Worm (Caenorhabditis elegans) whole organism, L2 larva: ENCODE data around the gene sur-5.

Experiments used
- R02D3.7 ChIP-seq: fragments of 150-350 bp; optimal IDR thresholded peaks from 2 replicates; lab custom pipeline; 2014; ENCODE audit warnings: missing biosample characterization, missing genetic modification characterization
- ceh-82 ChIP-seq: fragments of 150-350 bp; optimal IDR thresholded peaks from 2 replicates; lab custom pipeline; 2014; ENCODE audit warnings: missing biosample characterization, missing genetic modification characterization
- lin-13 ChIP-seq: fragments of 150-350 bp; optimal IDR thresholded peaks from 2 replicates; lab custom pipeline; 2014; ENCODE audit warnings: missing biosample characterization, missing genetic modification reagents, missing genetic modification characterization
- lin-39 ChIP-seq: fragments of 150-350 bp; optimal IDR thresholded peaks from 2 replicates; lab custom pipeline; 2014; ENCODE audit warnings: missing biosample characterization, missing genetic modification reagents, missing genetic modification characterization
- lsy-2 ChIP-seq, 2 experiments: fragments of 150-350 bp in 1 of 2; sonication (generic microtip) in 1 of 2; optimal IDR thresholded peaks; 2 replicates each; lab custom pipeline; 2014 to 2017; ENCODE audit warnings: missing biosample characterization in 2 of 2, missing genetic modification characterization in 2 of 2
- mab-5 ChIP-seq: fragments of 150-350 bp; optimal IDR thresholded peaks from 2 replicates; lab custom pipeline; 2014; ENCODE audit warnings: missing biosample characterization, missing genetic modification characterization
- mdl-1 ChIP-seq, 2 experiments: fragments of 150-350 bp in 1 of 2; sonication (generic microtip) in 1 of 2; optimal IDR thresholded peaks; 2 replicates each; lab custom pipeline; 2017; ENCODE audit warnings: missing biosample characterization in 2 of 2, missing genetic modification characterization in 2 of 2
- nhr-12 ChIP-seq: fragments of 150-350 bp; optimal IDR thresholded peaks from 2 replicates; lab custom pipeline; 2014; ENCODE audit warnings: missing biosample characterization, missing genetic modification characterization
- nhr-237 ChIP-seq: fragments of 150-350 bp; optimal IDR thresholded peaks from 2 replicates; lab custom pipeline; 2014; ENCODE audit warnings: missing biosample characterization, missing genetic modification characterization
- nhr-77 ChIP-seq: fragments of 150-350 bp; optimal IDR thresholded peaks from 2 replicates; lab custom pipeline; 2014; ENCODE audit warnings: missing biosample characterization, missing genetic modification characterization
- ztf-11 ChIP-seq: sonication (generic microtip); optimal IDR thresholded peaks from 2 replicates; lab custom pipeline; 2017; ENCODE audit warnings: missing biosample characterization, missing genetic modification characterization
- ztf-4 ChIP-seq: fragments of 150-350 bp; optimal IDR thresholded peaks from 2 replicates; lab custom pipeline; 2014; ENCODE audit warnings: missing biosample characterization, missing genetic modification characterization

- TF ChIP-seq R02D3.7 (tag; lab: Kevin White, UChicago) (no peak), nhr-12 (no peak), nhr-77 (no peak), lsy-2 (tag; optimal IDR thresholded peaks at IDR 0.05; lab: Kevin White, UChicago) (no peak), mdl-1 (tag; optimal IDR thresholded peaks at IDR 0.05; lab: Kevin White, UChicago) (no peak), ztf-4 (tag; lab: Kevin White, UChicago) (no peak), ceh-82 (tag; lab: Kevin White, UChicago) (no peak), ztf-11 (no peak), lin-39 (tag; lab: Kevin White, UChicago) (no peak), nhr-237 (no peak), mab-5 (tag; lab: Kevin White, UChicago) (no peak), lin-13 (no peak)
These were observed 50.8 kb downstream of the sur-5 start, which contains the start of gene F46H5.4 for ce11 chrX:7254558-7254957.
